Worm (Caenorhabditis elegans): ENCODE measurements around the gene pxd-1.

DNA sequence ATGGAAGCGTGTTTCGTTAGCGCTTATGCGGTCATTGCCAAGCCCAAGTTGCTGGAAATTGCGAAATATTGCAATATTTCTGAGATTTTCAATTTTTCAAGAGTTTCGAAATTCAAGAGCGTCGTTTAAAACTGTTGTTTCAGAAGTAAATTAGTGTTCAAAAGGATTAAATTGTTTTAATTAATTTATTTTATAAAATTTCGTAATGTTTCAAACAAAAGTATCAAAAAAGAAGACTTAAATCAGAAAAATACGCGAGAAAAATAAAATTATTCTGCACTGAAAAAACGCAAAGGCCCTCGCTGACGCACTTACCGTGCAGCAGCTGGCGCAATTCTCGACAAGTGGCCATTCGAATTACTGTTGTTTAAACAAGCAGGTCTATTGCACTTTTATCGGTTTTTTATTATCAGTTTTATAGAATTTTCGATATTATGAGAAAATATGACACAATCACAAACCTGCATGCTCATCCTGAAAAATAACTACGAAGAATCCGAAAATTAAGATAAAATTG is 1.8 kb upstream of the pxd-1 start, which contains the start of gene tif-1A:
- TF ChIP-seq R02D3.7 (tag; optimal IDR thresholded peaks at IDR 0.05) = no peak
- TF ChIP-seq unc-62 (GFP tag; optimal IDR thresholded peaks at IDR 0.05 in 1 of 2) = no peak
- TF ChIP-seq unc-62 (tag; optimal IDR thresholded peaks at IDR 0.05) = no peak
- TF ChIP-seq ZK546.5 (tag; optimal IDR thresholded peaks at IDR 0.05) = no peak
- TF ChIP-seq pqm-1 (tag; optimal IDR thresholded peaks at IDR 0.05) = peak; percentile 61
- peak; percentile 95 for TF ChIP-seq dve-1 (tag; optimal IDR thresholded peaks at IDR 0.05; ENCODE audit: insufficient read depth)
- no peak for TF ChIP-seq zag-1 (tag; optimal IDR thresholded peaks at IDR 0.05)
- TF ChIP-seq skn-1 (tag; optimal IDR thresholded peaks at IDR 0.05) = no peak
- TF ChIP-seq dpl-1 (GFP tag; optimal IDR thresholded peaks at IDR 0.05) = peak; percentile 85
- peak in 1 of 2 experiments; percentile 71 for TF ChIP-seq hif-1 (tag; optimal IDR thresholded peaks at IDR 0.05)
- peak; percentile 69 for TF ChIP-seq T26A8.4 (GFP tag; IDR thresholded peaks at IDR 0.05)
- peak; percentile 40 for TF ChIP-seq nhr-25 (tag; optimal IDR thresholded peaks at IDR 0.05; ENCODE audit: borderline replicate concordance, insufficient read depth)
- peak in 1 of 2 experiments; percentile 57 for TF ChIP-seq mdl-1 (tag; optimal IDR thresholded peaks at IDR 0.05)
